Worm (Caenorhabditis elegans): Measurements from ENCODE around the gene lpd-7.
A peak's percentile ranks its signal among the peaks of the same experiment; 100 is the strongest.
"Not testable (repeated sequence)": the region's sequence is repeated elsewhere in the genome, so short reads cannot be mapped to it uniquely, and the experiment has no call there.

Gene lpd-7

DNA sequence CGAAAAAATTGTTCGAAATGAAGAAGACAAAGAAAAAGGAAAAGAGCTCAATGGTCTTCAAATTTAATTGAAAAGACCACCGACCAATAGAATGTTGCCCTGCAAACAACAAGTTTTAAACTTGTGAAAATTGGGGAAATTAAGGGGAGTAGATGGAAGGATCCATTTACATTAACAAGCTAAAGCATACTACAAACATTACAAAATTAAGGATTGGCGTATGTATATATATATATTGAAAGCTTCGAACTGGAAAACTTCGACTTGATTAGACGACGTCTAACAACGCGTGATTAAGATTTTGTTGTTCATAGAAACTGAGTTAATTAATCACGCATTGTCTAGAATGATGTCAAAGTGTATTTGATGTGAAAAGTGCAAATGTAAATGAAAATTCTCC, 15.1 kb downstream of the lpd-7 start, which contains the start of gene R13A5.15:
Gene R13A5.15 (minus strand): TSS at position 101 of the 400 bp plus-strand sequence.
- TF ChIP-seq aly-2 (tag; optimal IDR thresholded peaks at IDR 0.05): no peak
- TF ChIP-seq mdt-29 (GFP tag; IDR thresholded peaks at IDR 0.05): no peak
- no peak for TF ChIP-seq nhr-48 (tag; optimal IDR thresholded peaks at IDR 0.05)
- no peak for TF ChIP-seq duxl-1 (tag; optimal IDR thresholded peaks at IDR 0.05; ENCODE audit: poor library complexity)
- TF ChIP-seq dpl-1 (GFP tag; optimal IDR thresholded peaks at IDR 0.05): no peak
- TF ChIP-seq dmd-8 (GFP tag; IDR thresholded peaks at IDR 0.05): no peak
- no peak for TF ChIP-seq dmd-6 (GFP tag; IDR thresholded peaks at IDR 0.05)
- no peak for TF ChIP-seq dve-1 (tag; optimal IDR thresholded peaks at IDR 0.05; ENCODE audit: insufficient read depth)
- no peak for TF ChIP-seq F44E2.7 (GFP tag; IDR thresholded peaks at IDR 0.05)
- TF ChIP-seq egl-27 (tag; optimal IDR thresholded peaks at IDR 0.05): no peak
- TF ChIP-seq fos-1 (tag; optimal IDR thresholded peaks at IDR 0.05): no peak
- no peak for TF ChIP-seq daf-12 (tag; optimal IDR thresholded peaks at IDR 0.05)
- TF ChIP-seq Y75B8A.6 (GFP tag; IDR thresholded peaks at IDR 0.05): no peak
- TF ChIP-seq T20F7.1 (GFP tag; optimal IDR thresholded peaks at IDR 0.05): no peak
- no peak for TF ChIP-seq ceh-32 (tag; optimal IDR thresholded peaks at IDR 0.05; ENCODE audit: poor library complexity)
- TF ChIP-seq nhr-28 (tag; optimal IDR thresholded peaks at IDR 0.05): no peak

DNA sequence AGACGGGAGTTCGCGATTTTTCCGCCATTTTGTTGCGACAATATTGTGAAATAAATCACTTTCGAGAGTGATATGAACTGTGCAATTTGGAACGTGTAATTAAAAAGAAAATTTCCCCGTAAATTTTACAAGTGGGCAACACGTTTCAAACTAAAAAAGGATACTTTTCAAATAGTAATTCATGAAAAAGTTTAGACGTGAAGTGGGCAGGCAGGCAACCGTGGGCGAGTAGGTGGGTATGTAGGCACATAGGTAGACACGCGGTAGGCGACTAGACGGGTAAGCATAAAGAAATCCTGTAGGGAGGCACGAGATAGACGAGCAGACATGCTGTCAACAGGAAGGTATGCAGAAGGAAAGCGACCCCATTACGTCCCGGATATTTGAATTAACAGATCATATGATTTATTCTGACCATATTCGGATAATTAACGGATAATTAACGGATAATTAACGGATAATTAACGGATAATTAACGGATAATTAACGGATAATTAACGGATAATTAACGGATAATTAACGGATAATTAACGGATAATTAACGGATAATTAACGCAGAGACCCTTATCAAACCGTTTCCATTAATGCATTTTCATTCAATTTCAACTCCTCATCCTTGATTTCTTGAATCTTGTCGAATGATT, 20.3 kb downstream of the lpd-7 start, which contains the start of gene R13A5.11:
Gene R13A5.11 (minus strand): TSS at position 51 of the 644 bp plus-strand sequence.
- TF ChIP-seq rbr-2 (tag; optimal IDR thresholded peaks at IDR 0.05) (no peak), vab-7 (GFP tag; IDR thresholded peaks at IDR 0.05) (no peak)

DNA sequence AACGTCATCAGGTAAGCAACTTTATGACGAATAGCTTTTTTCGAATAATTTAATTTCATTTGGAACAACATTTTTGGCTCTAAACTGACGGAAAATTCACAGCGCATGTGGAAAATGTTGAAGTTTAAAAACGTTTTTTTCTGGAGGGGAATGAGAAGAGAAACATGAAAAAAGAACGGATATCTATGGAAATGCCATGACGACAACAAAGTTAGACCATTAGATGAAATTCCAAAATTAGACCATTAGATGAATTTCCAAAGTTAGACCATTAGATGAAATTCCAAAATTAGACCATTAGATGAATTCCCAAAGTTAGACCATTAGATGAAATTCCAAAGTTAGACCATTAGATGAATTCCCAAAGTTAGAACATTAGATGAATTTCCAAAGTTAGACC, 21.3 kb downstream of the lpd-7 start, which contains the start of gene Y80D4G.2:
Gene Y80D4G.2 (minus strand): TSS at position 101 of the 400 bp plus-strand sequence.
- not testable (repeated sequence) for TF ChIP-seq daf-8 (GFP tag; IDR thresholded peaks at IDR 0.05); ceh-32 (tag; optimal IDR thresholded peaks at IDR 0.05; ENCODE audit: poor library complexity); spr-3 (GFP tag; optimal IDR thresholded peaks at IDR 0.05)

DNA sequence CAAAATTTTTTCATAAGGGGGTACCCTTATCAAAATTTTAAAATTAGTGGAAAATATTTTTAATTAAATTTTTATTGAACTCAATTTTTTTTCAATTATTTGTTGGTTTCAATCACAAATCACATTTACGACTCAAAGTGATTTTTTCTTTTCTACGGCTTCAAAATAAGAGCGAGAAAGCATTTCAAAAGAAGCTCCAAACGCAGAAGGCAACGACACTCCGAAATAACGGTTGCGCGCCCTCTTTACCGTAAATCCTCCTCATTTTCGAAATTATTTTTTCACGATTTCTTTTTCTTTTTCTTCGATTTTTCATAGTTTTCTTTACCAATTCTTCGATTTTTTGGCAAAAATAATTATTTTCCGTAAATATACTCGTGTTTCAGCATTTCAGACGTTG, 27.9 kb downstream of the lpd-7 start:
- TF ChIP-seq Y48G9A.11 (GFP tag; IDR thresholded peaks at IDR 0.05): peak; percentile 98

DNA sequence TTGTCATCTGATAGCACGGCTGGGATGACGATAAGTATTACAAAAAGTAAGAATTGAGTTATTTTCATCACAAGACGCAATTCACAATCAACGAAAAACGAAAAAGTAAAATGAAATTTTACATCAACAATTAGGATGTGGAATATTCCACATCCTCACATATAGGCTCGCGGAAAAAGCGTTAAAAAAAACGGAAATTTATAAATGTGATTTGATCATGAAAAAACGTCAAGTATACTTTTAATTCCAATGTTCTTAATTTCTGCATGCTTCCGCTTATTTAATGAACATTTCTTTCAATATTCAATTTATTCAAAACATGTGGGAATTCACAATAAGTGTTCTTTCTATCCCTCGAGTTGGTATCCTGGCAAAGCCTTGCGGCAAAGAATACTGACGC, 35.1 kb downstream of the lpd-7 start, which contains the start of gene T04A6.3:
Gene T04A6.3 (minus strand): TSS at position 101 of the 400 bp plus-strand sequence.
- TF ChIP-seq zag-1 (tag; optimal IDR thresholded peaks at IDR 0.05) (no peak), mes-2 (tag; optimal IDR thresholded peaks at IDR 0.05; ENCODE audit: poor library complexity, severe bottlenecking) (no peak), ama-1 (optimal IDR thresholded peaks at IDR 0.05) (no peak), ctbp-1 (GFP tag; IDR thresholded peaks at IDR 0.05) (no peak), tra-1 (GFP tag; IDR thresholded peaks at IDR 0.05) (no peak), ZK337.2 (GFP tag; IDR thresholded peaks at IDR 0.05) (no peak), mxl-2 (GFP tag; conservative IDR thresholded peaks at IDR 0.05) (no peak)

DNA sequence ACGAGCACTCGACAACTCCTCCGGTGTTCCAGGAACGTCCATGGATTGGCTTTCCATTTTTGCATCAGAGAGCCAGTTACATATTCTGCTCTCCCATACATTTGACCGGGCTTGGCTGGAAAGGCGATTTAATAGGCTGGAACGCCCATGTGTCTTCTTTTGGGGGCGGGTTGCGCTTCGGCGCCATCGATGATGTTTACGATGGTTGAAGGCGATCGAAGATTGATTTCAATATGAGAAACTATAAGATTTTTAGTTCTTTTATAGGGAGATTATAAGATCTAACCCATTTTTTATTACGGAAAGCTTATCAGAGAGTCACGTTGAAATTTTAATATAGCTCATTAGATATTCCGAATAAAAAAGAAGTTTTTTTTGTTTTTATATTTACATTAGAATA, 36.0 kb downstream of the lpd-7 start, which contains the start of gene nsph-4.3:
Gene nsph-4.3 (minus strand): TSS at position 101 of the 400 bp plus-strand sequence.
- TF ChIP-seq unc-62 (GFP tag; optimal IDR thresholded peaks at IDR 0.05 in 1 of 2) (peak in 1 of 2 experiments; percentile 21), unc-62 (tag; optimal IDR thresholded peaks at IDR 0.05) (no peak), daf-12 (tag; optimal IDR thresholded peaks at IDR 0.05) (no peak)
